Fruit fly (Drosophila melanogaster) whole organism, pupa: ENCODE data around the gene ZC3H3.

Source experiments
- CG10348 ChIP-seq: fragments of 200-800 bp; sonication (Bioruptor generic); IDR thresholded peaks from 2 replicates; pipeline ENCODE4 v1.3.6; 2022; ENCODE audit warnings: missing biosample characterization, missing genetic modification characterization
- CG12605 ChIP-seq: fragments of 200-800 bp; sonication (Bioruptor generic); IDR thresholded peaks from 2 replicates; pipeline ENCODE4 v1.3.6; 2022; ENCODE audit warnings: missing biosample characterization, missing genetic modification characterization
- CG13204 ChIP-seq: fragments of 200-800 bp; sonication (Bioruptor generic); optimal IDR thresholded peaks from 2 replicates; lab custom pipeline; 2018; ENCODE audit warnings: missing biosample characterization, mild to moderate bottlenecking, missing genetic modification characterization, moderate library complexity
- CG14655 ChIP-seq: fragments of 200-800 bp; sonication (Bioruptor generic); optimal IDR thresholded peaks from 3 replicates; lab custom pipeline; 2017; ENCODE audit warnings: mild to moderate bottlenecking, missing biosample characterization, missing genetic modification reagents, missing genetic modification characterization
- CG15710 ChIP-seq: fragments of 200-800 bp; sonication (Bioruptor generic); optimal IDR thresholded peaks from 2 replicates; lab custom pipeline; 2018; ENCODE audit warnings: missing biosample characterization, mild to moderate bottlenecking, missing genetic modification characterization, moderate library complexity
- CG17806 ChIP-seq: fragments of 200-800 bp; sonication (Bioruptor generic); optimal IDR thresholded peaks from 2 replicates; lab custom pipeline; 2018; ENCODE audit warnings: missing biosample characterization, mild to moderate bottlenecking, missing genetic modification characterization, moderate library complexity
- CG32121 ChIP-seq: fragments of 200-800 bp; sonication (Bioruptor generic); IDR thresholded peaks from 2 replicates; pipeline ENCODE4 v1.3.6; 2022; ENCODE audit warnings: missing biosample characterization, missing genetic modification characterization
- CG34367 ChIP-seq: fragments of 200-800 bp; sonication (Bioruptor generic); optimal IDR thresholded peaks from 2 replicates; lab custom pipeline; 2018; ENCODE audit warnings: missing biosample characterization, mild to moderate bottlenecking, missing genetic modification characterization
- CG4496 ChIP-seq: fragments of 200-800 bp; sonication (Bioruptor generic); IDR thresholded peaks from 3 replicates; pipeline ENCODE4 v1.3.6; 2022; ENCODE audit warnings: missing biosample characterization, missing genetic modification characterization
- CG8159 ChIP-seq: fragments of 200-800 bp; sonication (Bioruptor generic); optimal IDR thresholded peaks from 3 replicates; lab custom pipeline; 2018; ENCODE audit warnings: missing biosample characterization, mild to moderate bottlenecking, missing genetic modification characterization, moderate library complexity
- CG8301 ChIP-seq: fragments of 200-800 bp; sonication (Bioruptor generic); optimal IDR thresholded peaks from 2 replicates; lab custom pipeline; 2018; ENCODE audit warnings: missing biosample characterization, mild to moderate bottlenecking, missing genetic modification characterization
- CG9948 ChIP-seq: fragments of 200-800 bp; sonication (Bioruptor generic); optimal IDR thresholded peaks from 2 replicates; lab custom pipeline; 2018; ENCODE audit warnings: missing biosample characterization, mild to moderate bottlenecking, missing genetic modification characterization, moderate library complexity
- D1 ChIP-seq: fragments of 200-800 bp; sonication (Bioruptor generic); optimal IDR thresholded peaks from 2 replicates; lab custom pipeline; 2018; ENCODE audit warnings: missing biosample characterization, mild to moderate bottlenecking, missing genetic modification characterization, moderate library complexity
- EcR ChIP-seq: fragments of 200-800 bp; sonication (Bioruptor generic); optimal IDR thresholded peaks from 3 replicates; lab custom pipeline; 2019; ENCODE audit warnings: missing biosample characterization, missing genetic modification characterization, mild to moderate bottlenecking, moderate library complexity, missing genetic modification reagents
- Ets98B ChIP-seq: fragments of 200-800 bp; sonication (Bioruptor generic); IDR thresholded peaks from 2 replicates; pipeline ENCODE4 v1.3.6; 2022; ENCODE audit warnings: missing biosample characterization, missing genetic modification characterization
- Pif1A ChIP-seq: fragments of 200-800 bp; sonication (Bioruptor generic); optimal IDR thresholded peaks from 3 replicates; lab custom pipeline; 2016; ENCODE audit warnings: missing biosample characterization, missing genetic modification characterization
- Pif1B ChIP-seq: fragments of 200-800 bp; sonication (Bioruptor generic); optimal IDR thresholded peaks from 3 replicates; lab custom pipeline; 2016; ENCODE audit warnings: missing biosample characterization, missing genetic modification characterization
- Snoo ChIP-seq: fragments of 200-800 bp; sonication (Bioruptor generic); optimal IDR thresholded peaks from 3 replicates; lab custom pipeline; 2017; ENCODE audit warnings: missing biosample characterization, mild to moderate bottlenecking, missing genetic modification characterization, inconsistent platforms
- fd96Ca ChIP-seq: fragments of 200-800 bp; sonication (Bioruptor generic); IDR thresholded peaks from 3 replicates; pipeline ENCODE4 v1.3.6; 2022; ENCODE audit warnings: missing biosample characterization, missing genetic modification characterization
- gl ChIP-seq: fragments of 200-800 bp; sonication (Bioruptor generic); optimal IDR thresholded peaks from 2 replicates; lab custom pipeline; 2018; ENCODE audit warnings: missing biosample characterization, mild to moderate bottlenecking, missing genetic modification characterization
- rn ChIP-seq: fragments of 200-800 bp; sonication (Bioruptor generic); IDR thresholded peaks from 2 replicates; pipeline ENCODE4 v1.3.6; 2022; ENCODE audit warnings: missing biosample characterization, missing genetic modification characterization

The ZC3H3 gene

DNA sequence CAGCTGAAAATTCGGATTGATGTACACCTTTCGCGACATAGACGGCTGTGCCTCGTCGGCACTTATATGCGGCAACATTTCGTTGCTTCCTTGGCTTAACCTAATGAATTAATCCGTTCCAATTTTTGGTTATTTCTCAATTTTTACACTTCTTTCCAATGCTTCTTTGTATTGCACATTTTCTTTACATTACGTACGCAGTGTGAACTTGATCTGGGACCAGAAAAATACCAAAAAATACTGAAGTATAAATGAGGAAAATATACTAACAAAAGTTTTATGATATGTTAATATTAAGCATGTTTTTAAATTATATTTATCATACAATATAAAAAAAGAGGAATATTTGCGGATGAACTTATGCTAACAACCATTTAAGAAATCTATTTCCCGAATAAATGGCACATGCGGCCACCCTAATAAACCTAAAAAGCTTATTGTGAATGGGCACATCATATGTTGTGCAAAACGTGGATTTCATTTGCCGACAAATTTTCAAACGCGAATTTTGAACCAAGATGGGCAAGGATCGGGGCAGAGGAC lies at the start of gene ZC3H3, which contains the start of gene Pus7:
ZC3H3 (minus strand) TSS at position 197 of the 543 bp plus-strand sequence.
Pus7 (plus strand) TSS at position 437 of the 543 bp plus-strand sequence.
- TF ChIP-seq CG17806 (peak; percentile 7), rn (GFP tag; lab: Robert Waterston, UW) (no peak), Pif1A (GFP tag; lab: Kevin White, UChicago) (no peak), CG4496 (GFP tag; lab: Robert Waterston, UW) (no peak), CG15710 (tag; lab: Kevin White, UChicago) (no peak), fd96Ca (GFP tag; lab: Robert Waterston, UW) (no peak), Pif1B (no peak), CG8159 (tag; lab: Kevin White, UChicago) (peak; percentile 55), CG34367 (tag; lab: Kevin White, UChicago) (no peak), Ets98B (GFP tag; lab: Robert Waterston, UW) (no peak), EcR (no peak), CG9948 (tag; lab: Kevin White, UChicago) (no peak), CG12605 (no peak), gl (no peak), D1 (tag; lab: Kevin White, UChicago) (no peak), CG14655 (GFP tag; lab: Kevin White, UChicago) (no peak)

DNA sequence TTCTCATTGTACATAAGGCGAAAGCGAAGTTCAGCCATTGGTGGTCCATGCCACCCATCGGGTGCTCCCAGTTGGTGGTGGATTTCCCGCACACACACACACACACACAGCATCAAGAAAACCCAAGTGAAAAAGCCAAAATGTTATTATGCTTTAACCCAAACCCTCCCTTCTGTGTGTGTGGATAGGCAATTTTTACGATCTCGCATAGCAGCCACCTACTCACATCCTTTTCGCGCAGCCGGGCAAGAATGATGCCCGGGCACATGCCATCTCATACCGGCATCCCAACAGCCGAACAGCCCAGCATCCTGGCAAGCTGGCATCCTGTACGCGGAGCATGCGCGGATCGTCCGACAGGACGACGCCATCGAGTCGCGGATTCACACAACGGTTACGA lies 47.5 kb upstream of the ZC3H3 start:
- TF ChIP-seq CG17806: no peak
- TF ChIP-seq gl: no peak
- TF ChIP-seq CG9948 (tag; lab: Kevin White, UChicago): no peak
- TF ChIP-seq CG10348 (GFP tag; lab: Robert Waterston, UW): no peak
- no peak for TF ChIP-seq CG34367 (tag; lab: Kevin White, UChicago)
- TF ChIP-seq, all 21 proteins: peak for 0

DNA sequence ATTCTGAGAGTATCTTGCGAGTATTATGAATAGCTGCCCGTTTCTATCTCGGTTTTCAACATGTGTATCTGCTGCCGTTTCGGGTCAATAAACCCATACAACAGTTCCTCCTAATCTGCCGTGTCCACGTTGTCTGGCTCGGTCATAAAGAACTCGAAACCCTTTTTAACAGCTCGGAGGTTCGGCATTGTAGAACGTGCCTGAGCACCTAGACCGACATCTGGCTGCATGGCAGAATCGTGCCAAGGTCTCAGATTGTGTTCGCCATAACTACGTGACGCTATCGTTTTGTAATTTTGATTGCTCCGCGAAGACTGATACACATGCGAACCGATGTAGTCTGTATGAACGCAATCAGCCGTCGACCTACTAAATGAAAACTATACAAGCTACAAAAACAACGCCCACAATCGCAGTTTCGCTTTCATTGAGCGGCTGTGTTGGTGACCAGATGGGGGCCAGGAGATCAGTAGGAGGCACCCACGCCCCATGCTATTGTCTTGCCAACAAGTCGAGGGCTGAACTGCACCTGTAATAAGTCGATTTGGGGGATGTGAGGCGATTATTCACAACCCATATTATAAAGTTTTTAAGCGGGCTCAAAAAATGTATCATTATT lies 44.6 kb upstream of the ZC3H3 start:
- TF ChIP-seq CG15710 (tag; lab: Kevin White, UChicago): no peak
- TF ChIP-seq D1 (tag; lab: Kevin White, UChicago): no peak
- TF ChIP-seq fd96Ca (GFP tag; lab: Robert Waterston, UW): no peak
- TF ChIP-seq CG4496 (GFP tag; lab: Robert Waterston, UW): 0 out of 3 replicates have a peak, but pooled peaks have one; percentile 48
- TF ChIP-seq CG8301 (tag; lab: Kevin White, UChicago): no peak
- TF ChIP-seq CG32121 (GFP tag; lab: Robert Waterston, UW): no peak
- TF ChIP-seq EcR: peak; percentile 83
- no peak for TF ChIP-seq CG8159 (tag; lab: Kevin White, UChicago)
- no peak for TF ChIP-seq Snoo (tag; lab: Kevin White, UChicago)
- TF ChIP-seq CG34367 (tag; lab: Kevin White, UChicago): no peak

DNA sequence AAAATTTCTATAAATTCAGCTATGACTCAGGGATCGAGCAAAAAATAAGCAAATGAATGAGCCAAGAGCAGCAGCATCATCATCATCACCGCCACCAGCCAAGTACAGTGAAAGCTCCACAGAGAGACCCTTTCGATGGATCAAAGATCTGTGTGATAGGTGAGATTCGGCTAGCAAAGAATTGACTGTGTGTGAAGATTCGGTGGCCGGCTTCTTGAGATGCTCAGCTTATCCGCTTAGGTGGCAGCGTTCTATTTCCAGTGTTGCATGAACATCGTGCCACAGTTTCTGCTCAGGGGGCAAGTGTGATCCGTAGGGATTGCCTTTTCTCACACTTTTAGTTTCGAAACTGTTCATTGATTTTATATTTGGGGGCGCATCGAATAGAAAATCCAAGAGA lies 43.6 kb upstream of the ZC3H3 start:
- peak; percentile 47; the same call in 1 of the 2 replicates for TF ChIP-seq CG32121 (GFP tag; lab: Robert Waterston, UW)
- no peak for TF ChIP-seq rn (GFP tag; lab: Robert Waterston, UW)

DNA sequence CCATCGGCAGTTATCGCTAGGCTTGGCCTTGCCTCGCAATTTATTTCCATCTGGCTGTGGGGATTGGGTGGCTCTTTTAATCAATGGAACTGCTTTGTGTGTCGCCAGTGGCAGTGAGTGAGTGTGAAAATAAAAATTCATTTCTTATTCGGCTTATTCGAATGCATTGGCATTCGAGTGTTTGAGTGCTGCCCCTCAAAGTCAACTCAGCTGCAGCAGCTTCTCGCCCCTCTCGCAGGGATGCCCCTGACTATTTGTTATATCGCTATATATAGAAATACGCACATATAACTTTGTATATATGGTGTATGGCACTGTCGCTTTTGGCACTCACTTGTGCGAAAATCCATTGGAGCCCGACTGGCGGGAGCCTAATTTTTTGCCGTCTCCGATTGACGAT lies 41.3 kb upstream of the ZC3H3 start:
- TF ChIP-seq CG8159 (tag; lab: Kevin White, UChicago): no peak
- no peak for TF ChIP-seq CG13204 (GFP tag; lab: Kevin White, UChicago)
- TF ChIP-seq gl: no peak
- TF ChIP-seq EcR: peak; percentile 43
- TF ChIP-seq CG8301 (tag; lab: Kevin White, UChicago): no peak
- TF ChIP-seq fd96Ca (GFP tag; lab: Robert Waterston, UW): peak; percentile 64
- no peak for TF ChIP-seq Snoo (tag; lab: Kevin White, UChicago)
- no peak for TF ChIP-seq CG12605
- no peak for TF ChIP-seq Pif1B
- TF ChIP-seq D1 (tag; lab: Kevin White, UChicago): no peak
- TF ChIP-seq CG32121 (GFP tag; lab: Robert Waterston, UW): peak; percentile 55
- TF ChIP-seq Pif1A (GFP tag; lab: Kevin White, UChicago): no peak
- TF ChIP-seq CG17806: no peak
- peak; percentile 57 for TF ChIP-seq Ets98B (GFP tag; lab: Robert Waterston, UW)
- 0 out of 3 replicates have a peak, but pooled peaks have one; percentile 30 for TF ChIP-seq CG4496 (GFP tag; lab: Robert Waterston, UW)
- no peak for TF ChIP-seq CG34367 (tag; lab: Kevin White, UChicago)
- TF ChIP-seq CG10348 (GFP tag; lab: Robert Waterston, UW): no peak
- no peak for TF ChIP-seq CG15710 (tag; lab: Kevin White, UChicago)
- no peak for TF ChIP-seq CG9948 (tag; lab: Kevin White, UChicago)
- no peak for TF ChIP-seq rn (GFP tag; lab: Robert Waterston, UW)
- peak; percentile 5 for TF ChIP-seq CG14655 (GFP tag; lab: Kevin White, UChicago)

DNA sequence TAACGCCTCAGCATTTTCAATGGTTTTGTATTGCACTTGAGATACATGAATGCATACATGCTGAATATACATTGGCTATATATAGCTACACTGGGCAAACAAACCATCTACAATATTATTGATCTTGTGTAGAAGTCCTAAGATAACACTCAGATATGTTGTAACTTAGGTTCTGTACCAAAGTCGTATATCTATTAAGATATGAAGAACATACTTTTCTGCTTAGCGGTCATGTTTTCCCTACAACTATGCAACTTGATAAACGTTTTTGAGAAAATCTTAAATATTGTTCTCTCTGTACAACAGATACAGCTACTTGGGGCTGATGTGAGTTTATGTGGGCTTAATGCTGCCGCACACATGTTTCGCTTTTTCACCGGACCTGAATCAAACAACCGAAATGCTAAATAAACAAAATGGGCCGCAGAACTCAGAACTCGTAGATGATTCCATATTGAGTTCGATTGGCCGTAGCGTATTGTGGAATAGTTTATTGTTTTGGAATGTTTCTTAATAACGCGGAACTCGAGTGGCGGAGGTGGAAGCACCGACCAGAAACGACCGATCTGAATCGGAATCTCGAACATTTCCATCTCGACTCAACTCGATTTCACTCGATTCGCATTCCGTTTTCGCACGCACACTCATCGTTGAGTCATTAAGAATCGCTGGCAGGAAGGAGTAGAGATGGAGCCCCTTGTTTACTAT lies 39.8 kb upstream of the ZC3H3 start:
- TF ChIP-seq gl (no peak), CG13204 (GFP tag; lab: Kevin White, UChicago) (no peak), CG10348 (GFP tag; lab: Robert Waterston, UW) (no peak), CG8301 (tag; lab: Kevin White, UChicago) (peak; percentile 56), Pif1A (GFP tag; lab: Kevin White, UChicago) (peak; percentile 43), EcR (no peak), Ets98B (GFP tag; lab: Robert Waterston, UW) (peak; percentile 58), rn (GFP tag; lab: Robert Waterston, UW) (no peak), CG32121 (GFP tag; lab: Robert Waterston, UW) (peak; percentile 60; the same call in 1 of the 2 replicates), CG8159 (tag; lab: Kevin White, UChicago) (peak; percentile 73), CG34367 (tag; lab: Kevin White, UChicago) (peak; percentile 29), fd96Ca (GFP tag; lab: Robert Waterston, UW) (peak; percentile 62; the same call in 2 of the 3 replicates), CG12605 (no peak), Pif1B (peak; percentile 41), D1 (tag; lab: Kevin White, UChicago) (no peak), CG9948 (tag; lab: Kevin White, UChicago) (peak; percentile 64), CG15710 (tag; lab: Kevin White, UChicago) (peak; percentile 66), CG17806 (peak; percentile 47), CG4496 (GFP tag; lab: Robert Waterston, UW) (peak; percentile 78), Snoo (tag; lab: Kevin White, UChicago) (no peak), CG14655 (GFP tag; lab: Kevin White, UChicago) (peak; percentile 68)
